Worm (Caenorhabditis elegans) whole organism, L4/young adult: ENCODE results near the gene wdr-5.3.

Experiments used
- W03F9.2 ChIP-seq: fragments of 150-350 bp; optimal IDR thresholded peaks from 2 replicates; lab custom pipeline; 2014; ENCODE audit warnings: missing biosample characterization, missing genetic modification characterization
- dao-5 ChIP-seq: sonication (generic microtip); optimal IDR thresholded peaks from 2 replicates; lab custom pipeline; 2016; ENCODE audit warnings: missing genotype, missing genetic modification characterization, moderate library complexity, missing compliant biosample characterization
- him-1 ChIP-seq: sonication (generic microtip); optimal IDR thresholded peaks from 2 replicates; lab custom pipeline; 2016; ENCODE audit warnings: missing genotype, missing genetic modification reagents, missing genetic modification characterization, missing compliant biosample characterization

The wdr-5.3 gene

ce11 chrV:10736756-10737155 is at the start of gene wdr-5.3, which contains the start of gene mre-11:
Gene wdr-5.3 (plus strand): TSS chrV:10737116.
Gene mre-11 (minus strand): TSS chrV:10736868.
- TF ChIP-seq him-1 (tag; lab: Kevin White, UChicago) (peak; percentile 22), W03F9.2 (tag; lab: Kevin White, UChicago) (peak; percentile 86), dao-5 (tag; lab: Kevin White, UChicago) (no peak)

- no peak for TF ChIP-seq him-1 (tag; lab: Kevin White, UChicago)
- no peak for TF ChIP-seq W03F9.2 (tag; lab: Kevin White, UChicago)
- no peak for TF ChIP-seq dao-5 (tag; lab: Kevin White, UChicago)
These were observed 49.3 kb upstream of the wdr-5.3 start, which contains the start of gene F29F11.20 for ce11 chrV:10687601-10688000. Gene F29F11.20 (plus strand): TSS chrV:10687901.

- TF ChIP-seq dao-5 (tag; lab: Kevin White, UChicago) (no peak), W03F9.2 (tag; lab: Kevin White, UChicago) (no peak), him-1 (tag; lab: Kevin White, UChicago) (no peak)
These were observed 45.6 kb upstream of the wdr-5.3 start for ce11 chrV:10691313-10691712.

DNA sequence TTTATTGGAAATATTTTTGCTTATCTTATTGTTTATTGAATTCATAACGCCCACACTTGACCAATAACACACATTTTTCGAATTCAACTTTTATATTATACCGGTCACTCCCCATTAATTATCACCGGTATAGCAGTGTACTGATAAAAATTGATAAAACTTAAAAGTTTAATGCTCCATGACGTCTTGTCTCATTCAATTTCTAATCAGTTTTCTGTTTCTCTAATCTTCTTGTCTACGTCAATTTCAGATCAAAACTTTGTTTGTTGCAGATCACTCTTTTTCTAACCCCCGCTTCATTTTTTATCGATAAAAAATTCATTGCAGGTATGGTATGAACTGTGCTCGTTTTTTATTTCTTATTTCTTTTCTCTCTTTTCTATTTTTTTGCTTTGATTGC is 43.2 kb upstream of the wdr-5.3 start:
- peak; percentile 18 for TF ChIP-seq W03F9.2 (tag; lab: Kevin White, UChicago)
- no peak for TF ChIP-seq dao-5 (tag; lab: Kevin White, UChicago)

ce11 chrV:10695181-10695580 is 41.7 kb upstream of the wdr-5.3 start, which contains the start of gene C05A2.4:
Gene C05A2.4 (plus strand): TSS chrV:10695481.
- no peak for TF ChIP-seq him-1 (tag; lab: Kevin White, UChicago)
- TF ChIP-seq W03F9.2 (tag; lab: Kevin White, UChicago), result no peak
- TF ChIP-seq dao-5 (tag; lab: Kevin White, UChicago), result no peak

- TF ChIP-seq W03F9.2 (tag; lab: Kevin White, UChicago), result no peak
- no peak for TF ChIP-seq dao-5 (tag; lab: Kevin White, UChicago)
- no peak for TF ChIP-seq him-1 (tag; lab: Kevin White, UChicago)
These were observed 37.8 kb upstream of the wdr-5.3 start for ce11 chrV:10699122-10699521.

DNA sequence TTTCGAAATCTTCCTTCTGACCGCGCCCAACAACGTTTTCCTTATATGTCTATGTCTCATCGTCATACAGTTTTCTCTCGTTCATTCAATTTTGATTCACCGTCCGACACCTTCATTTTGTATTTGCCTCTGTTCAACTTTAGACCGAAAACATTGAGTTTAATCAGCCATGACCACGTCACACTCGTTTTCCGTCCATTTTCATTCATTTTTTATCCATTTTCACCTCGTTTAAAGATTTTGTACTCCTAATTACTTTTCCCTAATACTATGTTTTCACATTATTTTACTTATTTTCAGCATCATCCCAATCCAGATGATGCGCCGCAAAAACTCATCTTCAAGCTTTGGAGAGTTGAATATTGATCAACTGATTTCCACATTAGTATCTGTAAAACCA is 34.7 kb upstream of the wdr-5.3 start, which contains the start of gene pph-1:
Gene pph-1, plus strand, starts transcription at position 301 of the 400 bp plus-strand sequence.
- TF ChIP-seq him-1 (tag; lab: Kevin White, UChicago) (no peak), dao-5 (tag; lab: Kevin White, UChicago) (no peak), W03F9.2 (tag; lab: Kevin White, UChicago) (no peak)

DNA sequence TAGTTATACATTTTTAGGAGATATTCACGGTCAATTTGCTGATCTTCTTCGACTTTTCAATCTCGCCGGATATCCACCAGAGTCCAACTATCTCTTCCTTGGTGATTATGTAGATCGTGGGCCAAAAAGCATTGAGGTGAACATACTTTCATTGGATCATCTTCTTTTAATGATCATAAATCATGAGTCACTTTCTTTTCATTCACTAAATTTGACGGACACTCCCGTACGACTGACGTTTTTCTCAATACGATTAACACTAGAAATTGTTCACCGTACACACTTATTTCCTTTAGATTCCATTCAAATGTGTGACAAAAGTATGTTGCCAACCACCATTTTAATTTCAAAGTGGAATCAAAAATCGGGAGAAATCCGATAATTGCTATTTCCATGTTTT is 34.0 kb upstream of the wdr-5.3 start:
- no peak for TF ChIP-seq dao-5 (tag; lab: Kevin White, UChicago)
- TF ChIP-seq W03F9.2 (tag; lab: Kevin White, UChicago), result no peak
- no peak for TF ChIP-seq him-1 (tag; lab: Kevin White, UChicago)

ce11 chrV:10708346-10708745 is 28.6 kb upstream of the wdr-5.3 start:
- TF ChIP-seq him-1 (tag; lab: Kevin White, UChicago) (no peak), dao-5 (tag; lab: Kevin White, UChicago) (no peak), W03F9.2 (tag; lab: Kevin White, UChicago) (no peak)

ce11 chrV:10709385-10709784 is 27.5 kb upstream of the wdr-5.3 start:
- TF ChIP-seq dao-5 (tag; lab: Kevin White, UChicago), result no peak
- TF ChIP-seq W03F9.2 (tag; lab: Kevin White, UChicago), result no peak
- TF ChIP-seq him-1 (tag; lab: Kevin White, UChicago), result no peak

DNA sequence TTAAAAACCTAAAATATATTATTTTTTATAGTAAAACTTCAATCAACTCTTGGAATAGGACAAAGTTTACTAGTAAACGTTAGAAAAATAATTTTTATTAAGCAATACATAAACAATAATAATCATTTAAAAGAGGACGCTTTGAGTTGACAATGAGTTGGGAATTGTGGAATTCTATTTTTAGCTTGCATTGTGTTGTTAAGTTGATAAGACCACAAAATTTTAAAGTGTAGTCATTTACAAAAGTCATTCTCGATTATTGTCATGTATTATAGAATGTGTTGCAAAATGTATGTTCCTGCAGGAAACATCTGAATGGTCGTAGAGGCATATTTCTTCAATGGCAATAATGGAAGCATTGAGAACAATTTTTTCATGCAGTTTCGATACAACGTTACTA is 25.9 kb upstream of the wdr-5.3 start:
- TF ChIP-seq W03F9.2 (tag; lab: Kevin White, UChicago) (no peak), him-1 (tag; lab: Kevin White, UChicago) (no peak), dao-5 (tag; lab: Kevin White, UChicago) (no peak)

DNA sequence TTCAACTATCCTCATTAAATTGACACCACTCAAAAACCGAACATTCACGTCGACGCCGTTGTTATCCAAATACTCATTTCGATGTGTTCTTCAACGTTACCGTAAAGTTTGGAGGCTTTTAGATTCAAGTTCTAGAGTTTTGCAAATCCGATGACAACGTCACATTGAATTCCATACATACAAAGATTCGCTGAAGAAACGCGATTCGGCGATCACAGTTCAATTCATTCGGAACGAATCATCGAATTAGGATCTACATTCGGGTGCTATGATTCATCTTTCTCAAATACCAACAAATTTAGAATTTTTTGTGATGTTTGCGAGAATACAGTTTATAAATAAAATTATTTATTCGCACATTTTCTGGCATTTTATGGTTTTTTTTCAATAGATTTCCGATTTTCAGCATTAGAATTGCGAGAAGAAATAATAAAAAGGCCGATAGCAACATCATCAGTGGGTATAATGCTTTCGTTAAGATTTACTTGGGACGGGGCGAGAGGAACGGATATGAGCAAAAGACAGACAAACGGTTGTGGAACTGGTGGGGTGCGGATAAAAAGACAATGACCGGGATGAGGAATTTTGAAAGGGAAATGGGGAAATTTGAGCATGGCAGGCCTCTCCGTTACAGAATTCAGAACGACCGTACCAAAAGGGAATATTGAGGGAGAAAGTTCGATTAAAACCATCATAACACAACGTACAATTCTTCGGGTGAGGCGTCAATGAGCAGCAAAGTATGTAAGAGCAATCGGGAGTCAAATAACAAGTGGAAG is 24.9 kb upstream of the wdr-5.3 start:
- TF ChIP-seq him-1 (tag; lab: Kevin White, UChicago) (no peak), dao-5 (tag; lab: Kevin White, UChicago) (no peak), W03F9.2 (tag; lab: Kevin White, UChicago) (no peak)

DNA sequence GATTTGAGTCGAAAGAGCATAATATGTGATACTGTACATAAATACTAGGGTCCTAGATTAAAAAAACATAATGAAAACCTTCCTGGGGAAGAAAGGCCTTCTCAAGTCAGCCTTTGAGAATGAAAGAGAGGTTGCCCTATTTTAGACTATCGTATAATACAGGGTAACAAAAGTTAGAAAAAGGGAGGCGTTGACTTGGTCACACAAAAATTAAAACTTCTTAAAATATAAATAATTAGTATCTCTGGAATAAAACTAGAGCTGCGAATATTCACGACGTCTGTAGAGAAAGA is 24.4 kb upstream of the wdr-5.3 start:
- no peak for TF ChIP-seq him-1 (tag; lab: Kevin White, UChicago)
- TF ChIP-seq W03F9.2 (tag; lab: Kevin White, UChicago), result no peak
- TF ChIP-seq dao-5 (tag; lab: Kevin White, UChicago), result no peak

- TF ChIP-seq dao-5 (tag; lab: Kevin White, UChicago), result no peak
- TF ChIP-seq W03F9.2 (tag; lab: Kevin White, UChicago), result no peak
- TF ChIP-seq him-1 (tag; lab: Kevin White, UChicago), result no peak
These were observed 23.1 kb upstream of the wdr-5.3 start for ce11 chrV:10713704-10714239.
